Fruit fly (Drosophila melanogaster) whole organism, embryonic: ENCODE results near the gene CG3104.
A peak's percentile ranks its signal among the peaks of the same experiment; 100 is the strongest.

Experiments used
- Atf6 ChIP-seq: fragments of 200-800 bp; sonication (Bioruptor generic); IDR thresholded peaks from 2 replicates; pipeline ENCODE4 v1.3.6; 2022; ENCODE audit warnings: missing biosample characterization, missing genetic modification characterization
- CG10209 ChIP-seq: fragments of 200-800 bp; sonication (Bioruptor generic); optimal IDR thresholded peaks from 3 replicates; lab custom pipeline; 2017; ENCODE audit warnings: missing biosample characterization, mild to moderate bottlenecking, missing genetic modification characterization, missing genetic modification reagents
- CG10274 ChIP-seq: fragments of 200-800 bp; sonication (Bioruptor generic); optimal IDR thresholded peaks from 3 replicates; lab custom pipeline; 2017; ENCODE audit warnings: missing biosample characterization, mild to moderate bottlenecking, missing genetic modification characterization
- CG10565 ChIP-seq: fragments of 200-800 bp; sonication (Bioruptor generic); optimal IDR thresholded peaks from 3 replicates; lab custom pipeline; 2016; ENCODE audit warnings: missing biosample characterization, mild to moderate bottlenecking, missing genetic modification characterization
- CG11085 ChIP-seq: fragments of 200-800 bp; sonication (Bioruptor generic); IDR thresholded peaks from 2 replicates; pipeline ENCODE4 v1.3.6; 2022; ENCODE audit warnings: missing biosample characterization, missing genetic modification characterization
- CG11560 ChIP-seq: fragments of 200-800 bp; sonication (Bioruptor generic); IDR thresholded peaks from 3 replicates; pipeline ENCODE4 v1.3.6; 2022; ENCODE audit warnings: missing biosample characterization, missing genetic modification characterization
- CG12236 ChIP-seq: fragments of 200-800 bp; sonication (Bioruptor generic); optimal IDR thresholded peaks from 2 replicates; lab custom pipeline; 2016; ENCODE audit warnings: missing biosample characterization, missing genetic modification characterization
- CG15073 ChIP-seq: fragments of 200-800 bp; sonication (Bioruptor generic); optimal IDR thresholded peaks from 2 replicates; lab custom pipeline; 2016; ENCODE audit warnings: missing biosample characterization, missing genetic modification characterization
- CG15479 ChIP-seq: fragments of 200-800 bp; sonication (Bioruptor generic); optimal IDR thresholded peaks from 3 replicates; lab custom pipeline; 2019; ENCODE audit warnings: missing biosample characterization, mild to moderate bottlenecking, missing genetic modification characterization, moderate library complexity
- CG15601 ChIP-seq: fragments of 200-800 bp; sonication (Bioruptor generic); optimal IDR thresholded peaks from 3 replicates; lab custom pipeline; 2019; ENCODE audit warnings: missing biosample characterization, mild to moderate bottlenecking, missing genetic modification characterization, moderate library complexity
- CG17829 ChIP-seq: fragments of 200-800 bp; optimal IDR thresholded peaks from 2 replicates; lab custom pipeline; 2019; ENCODE audit warnings: missing biosample characterization, mild to moderate bottlenecking, missing genetic modification characterization, moderate library complexity
- CG2712 ChIP-seq: fragments of 200-800 bp; optimal IDR thresholded peaks from 3 replicates; lab custom pipeline; 2019; ENCODE audit warnings: missing biosample characterization, mild to moderate bottlenecking, missing genetic modification characterization, moderate library complexity
- CG3726 ChIP-seq: fragments of 200-800 bp; sonication (Bioruptor generic); IDR thresholded peaks from 3 replicates; pipeline ENCODE4, ENCODE4 v1.3.6; 2022; ENCODE audit warnings: missing biosample characterization, missing genetic modification characterization
- CG42726 ChIP-seq: fragments of 200-800 bp; sonication (Bioruptor generic); IDR thresholded peaks from 2 replicates; pipeline ENCODE4 v1.3.6; 2022; ENCODE audit warnings: missing biosample characterization, missing genetic modification characterization; ENCODE audit not compliant: partially characterized antibody
- CG6765 ChIP-seq: fragments of 200-800 bp; sonication (Bioruptor generic); optimal IDR thresholded peaks from 3 replicates; lab custom pipeline; 2017; ENCODE audit warnings: missing biosample characterization, mild to moderate bottlenecking, missing genetic modification characterization
- CG7357 ChIP-seq: fragments of 200-800 bp; sonication (Bioruptor generic); IDR thresholded peaks from 3 replicates; pipeline ENCODE4 v1.3.6; 2022; ENCODE audit warnings: missing biosample characterization, missing genetic modification characterization
- CG7556 ChIP-seq: fragments of 200-800 bp; sonication (Bioruptor generic); optimal IDR thresholded peaks from 2 replicates; lab custom pipeline; 2017; ENCODE audit warnings: missing biosample characterization, mild to moderate bottlenecking, missing genetic modification characterization
- CG9817 ChIP-seq: fragments of 200-800 bp; sonication (Bioruptor generic); optimal IDR thresholded peaks from 2 replicates; lab custom pipeline; 2018; ENCODE audit warnings: missing biosample characterization, mild to moderate bottlenecking, missing genetic modification characterization, moderate library complexity
- CG9876 ChIP-seq: fragments of 200-800 bp; sonication (Bioruptor generic); optimal IDR thresholded peaks from 2 replicates; lab custom pipeline; 2016; ENCODE audit warnings: missing biosample characterization, missing genetic modification characterization
- ERR ChIP-seq: fragments of 200-800 bp; sonication (Bioruptor generic); optimal IDR thresholded peaks from 2 replicates; lab custom pipeline; 2016; ENCODE audit warnings: missing biosample characterization, missing genetic modification characterization
- Hmr ChIP-seq: fragments of 200-800 bp; sonication (Bioruptor generic); optimal IDR thresholded peaks from 3 replicates; lab custom pipeline; 2017; ENCODE audit warnings: mild to moderate bottlenecking, missing biosample characterization, missing genetic modification reagents, missing genetic modification characterization
- Hr51 ChIP-seq, 2 experiments: fragments of 200-800 bp; sonication (Bioruptor generic); optimal IDR thresholded peaks; 2 replicates in 1 of 2; 3 replicates in 1 of 2; lab custom pipeline; 2016 to 2018; ENCODE audit warnings: missing biosample characterization in 2 of 2, missing genetic modification characterization in 2 of 2, mild to moderate bottlenecking in 1 of 2, moderate library complexity in 1 of 2
- Lim3 ChIP-seq: fragments of 200-800 bp; sonication (Bioruptor generic); IDR thresholded peaks from 2 replicates; pipeline ENCODE4 v1.3.6; 2022; ENCODE audit warnings: missing biosample characterization, missing genetic modification characterization
- MESR4 ChIP-seq: fragments of 200-800 bp; sonication (Bioruptor generic); optimal IDR thresholded peaks from 2 replicates; lab custom pipeline; 2018; ENCODE audit warnings: missing biosample characterization, mild to moderate bottlenecking, missing genetic modification characterization, moderate library complexity
- Med ChIP-seq: fragments of 200-800 bp; sonication (Bioruptor generic); peaks from one replicate; lab custom pipeline; 2016; ENCODE audit warnings: missing biosample characterization, missing genetic modification characterization, mild to moderate bottlenecking, inconsistent platforms, moderate library complexity
- NC2β ChIP-seq: fragments of 200-800 bp; sonication (Bioruptor generic); optimal IDR thresholded peaks from 2 replicates; lab custom pipeline; 2016; ENCODE audit warnings: missing biosample characterization, missing genetic modification characterization
- Sox100B ChIP-seq: fragments of 200-800 bp; sonication (Bioruptor generic); optimal IDR thresholded peaks from 3 replicates; lab custom pipeline; 2018; ENCODE audit warnings: missing biosample characterization, mild to moderate bottlenecking, missing genetic modification characterization
- Sox102F ChIP-seq: fragments of 200-800 bp; sonication (Bioruptor generic); optimal IDR thresholded peaks from 2 replicates; lab custom pipeline; 2018; ENCODE audit warnings: missing biosample characterization, mild to moderate bottlenecking, missing genetic modification characterization, moderate library complexity
- Spps ChIP-seq: fragments of 200-800 bp; sonication (Bioruptor generic); optimal IDR thresholded peaks from 2 replicates; lab custom pipeline; 2018; ENCODE audit warnings: missing biosample characterization, mild to moderate bottlenecking, missing genetic modification characterization
- Sry-δ ChIP-seq: fragments of 200-800 bp; sonication (Bioruptor generic); optimal IDR thresholded peaks from 2 replicates; lab custom pipeline; 2016; ENCODE audit warnings: missing biosample characterization, missing genetic modification characterization
- ac ChIP-seq: fragments of 200-800 bp; sonication (Bioruptor generic); optimal IDR thresholded peaks from 3 replicates; lab custom pipeline; 2017; ENCODE audit warnings: missing biosample characterization, mild to moderate bottlenecking, missing genetic modification characterization
- cato ChIP-seq: fragments of 200-800 bp; sonication (Bioruptor generic); optimal IDR thresholded peaks from 2 replicates; lab custom pipeline; 2016; ENCODE audit warnings: missing biosample characterization, missing genetic modification characterization, borderline replicate concordance
- crp ChIP-seq, 2 experiments: fragments of 200-800 bp; sonication (Bioruptor generic); optimal IDR thresholded peaks; 2 replicates in 1 of 2; 3 replicates in 1 of 2; lab custom pipeline; 2017; ENCODE audit warnings: missing biosample characterization in 2 of 2, missing genetic modification characterization in 2 of 2, mild to moderate bottlenecking in 1 of 2, moderate library complexity in 1 of 2
- gcm2 ChIP-seq: fragments of 200-800 bp; sonication (Bioruptor generic); optimal IDR thresholded peaks from 2 replicates; lab custom pipeline; 2016; ENCODE audit warnings: missing biosample characterization, missing genetic modification characterization
- gsb ChIP-seq: fragments of 200-800 bp; sonication (Bioruptor generic); IDR thresholded peaks from 2 replicates; pipeline ENCODE4 v1.3.6; 2022; ENCODE audit warnings: missing biosample characterization, missing genetic modification characterization
- insv ChIP-seq, 2 experiments: fragments of 200-800 bp; sonication (Bioruptor generic); optimal IDR thresholded peaks; 3 replicates each; lab custom pipeline; 2016 to 2018; ENCODE audit warnings: missing biosample characterization in 2 of 2, missing genetic modification characterization in 2 of 2
- jigr1 ChIP-seq: fragments of 200-800 bp; sonication (Bioruptor generic); IDR thresholded peaks from 3 replicates; pipeline ENCODE4 v1.3.6; 2022; ENCODE audit warnings: missing biosample characterization, missing genetic modification characterization
- lmd ChIP-seq: fragments of 200-800 bp; sonication (Bioruptor generic); IDR thresholded peaks from 2 replicates; pipeline ENCODE4 v1.3.6; 2022; ENCODE audit warnings: missing biosample characterization, missing genetic modification characterization
- luna ChIP-seq: fragments of 200-800 bp; sonication (Bioruptor generic); optimal IDR thresholded peaks from 2 replicates; lab custom pipeline; 2016; ENCODE audit warnings: missing biosample characterization, missing genetic modification characterization
- nerfin-1 ChIP-seq: fragments of 200-800 bp; sonication (Bioruptor generic); optimal IDR thresholded peaks from 3 replicates; lab custom pipeline; 2019; ENCODE audit warnings: missing biosample characterization, mild to moderate bottlenecking, missing genetic modification characterization, moderate library complexity
- org-1 ChIP-seq: fragments of 200-800 bp; sonication (Bioruptor generic); optimal IDR thresholded peaks from 2 replicates; lab custom pipeline; 2017; ENCODE audit warnings: missing biosample characterization, missing genetic modification characterization
- pan ChIP-seq, 4 experiments: fragments of >200 bp in 3 of 4; fragments of 200-800 bp in 1 of 4; sonication (Bioruptor generic) in 1 of 4; optimal IDR thresholded peaks in 3 of 4; IDR thresholded peaks in 1 of 4; 2 replicates each; pipeline versions ENCODE4 v1.3.6 to Lab custom; 2017 to 2022; ENCODE audit warnings: missing biosample characterization in 2 of 4, missing genetic modification characterization in 2 of 4, mixed read lengths in 1 of 4
- pb ChIP-seq: fragments of 200-800 bp; sonication (Bioruptor generic); optimal IDR thresholded peaks from 3 replicates; lab custom pipeline; 2016; ENCODE audit warnings: missing biosample characterization, missing genetic modification characterization
- ranshi ChIP-seq: fragments of 200-800 bp; sonication (Bioruptor generic); IDR thresholded peaks from 2 replicates; pipeline ENCODE4 v1.3.6; 2022; ENCODE audit warnings: missing biosample characterization, missing genetic modification characterization
- salm ChIP-seq: fragments of 200-800 bp; sonication (Bioruptor generic); optimal IDR thresholded peaks from 2 replicates; lab custom pipeline; 2018; ENCODE audit warnings: missing biosample characterization, mild to moderate bottlenecking, missing genetic modification characterization
- ssp ChIP-seq: fragments of 200-800 bp; sonication (Bioruptor generic); IDR thresholded peaks from 2 replicates; pipeline ENCODE4 v1.3.6; 2022; ENCODE audit warnings: missing biosample characterization, missing genetic modification characterization
- tio ChIP-seq: fragments of 200-800 bp; sonication (Bioruptor generic); optimal IDR thresholded peaks from 2 replicates; lab custom pipeline; 2017; ENCODE audit warnings: missing biosample characterization, missing genetic modification characterization, inconsistent platforms
- vfl ChIP-seq: fragments of 200-800 bp; sonication (Bioruptor generic); optimal IDR thresholded peaks from 2 replicates; lab custom pipeline; 2016; ENCODE audit warnings: missing biosample characterization, missing genetic modification characterization
- zf30C ChIP-seq: fragments of 200-800 bp; sonication (Bioruptor generic); optimal IDR thresholded peaks from 3 replicates; lab custom pipeline; 2018; ENCODE audit warnings: missing biosample characterization, mild to moderate bottlenecking, missing genetic modification characterization

The CG3104 gene

dm6 chr2L:2872968-2873728 is 17.6 kb upstream of the CG3104 start (continued):
- TF ChIP-seq CG12236 (GFP tag; lab: Kevin White, UChicago) = no peak
- TF ChIP-seq CG6765 (GFP tag; lab: Kevin White, UChicago) = no peak
- TF ChIP-seq salm (tag; lab: Kevin White, UChicago) = no peak
- TF ChIP-seq CG9817 (tag; lab: Kevin White, UChicago) = no peak
- TF ChIP-seq vfl (GFP tag; lab: Kevin White, UChicago) = no peak
- TF ChIP-seq luna (GFP tag; lab: Kevin White, UChicago) = peak; percentile 30
- TF ChIP-seq jigr1 (GFP tag; lab: Robert Waterston, UW) = no peak
- peak; percentile 20 for TF ChIP-seq CG7556 (GFP tag; lab: Kevin White, UChicago)
- no peak for TF ChIP-seq MESR4 (GFP tag; lab: Kevin White, UChicago)
- no peak for TF ChIP-seq CG10209
- TF ChIP-seq cato = no peak
- no peak for TF ChIP-seq ranshi
- TF ChIP-seq Sox100B (GFP tag; lab: Kevin White, UChicago) = peak; percentile 26
- no peak for TF ChIP-seq CG15479 (GFP tag; lab: Kevin White, UChicago)
- TF ChIP-seq CG15073 (GFP tag; lab: Kevin White, UChicago) = no peak
- no peak for TF ChIP-seq CG10274 (GFP tag; lab: Kevin White, UChicago)
- TF ChIP-seq CG17829 = no peak
- TF ChIP-seq gsb (GFP tag; lab: Robert Waterston, UW) = no peak
- TF ChIP-seq Hr51 (GFP tag; optimal IDR thresholded peaks at IDR 0.05; lab: Kevin White, UChicago) = peak; percentile 41 to 54
- TF ChIP-seq Spps = no peak
- no peak for TF ChIP-seq ac (GFP tag; lab: Kevin White, UChicago)
- peak; percentile 11 for TF ChIP-seq ERR (GFP tag; lab: Kevin White, UChicago)
- TF ChIP-seq Hmr (GFP tag; lab: Kevin White, UChicago) = peak; percentile 35
- TF ChIP-seq lmd (GFP tag; lab: Robert Waterston, UW) = peak; percentile 23; the same call in 1 of the 2 replicates
- no peak for TF ChIP-seq CG7357 (GFP tag; lab: Robert Waterston, UW)
- TF ChIP-seq CG3726 = no peak
- TF ChIP-seq gcm2 (GFP tag; lab: Kevin White, UChicago) = no peak
- TF ChIP-seq Sry-δ (GFP tag; lab: Kevin White, UChicago) = no peak
- TF ChIP-seq CG10565 (GFP tag; lab: Kevin White, UChicago) = no peak
- no peak for TF ChIP-seq Atf6 (GFP tag; lab: Robert Waterston, UW)
- TF ChIP-seq CG2712 (tag; lab: Kevin White, UChicago) = no peak
- no peak for TF ChIP-seq crp (GFP tag; optimal IDR thresholded peaks at IDR 0.05; lab: Kevin White, UChicago)
- TF ChIP-seq zf30C (GFP tag; lab: Kevin White, UChicago) = peak; percentile 79
- TF ChIP-seq Sox102F (GFP tag; lab: Kevin White, UChicago) = peak; percentile 38
- no peak for TF ChIP-seq pb
- no peak for TF ChIP-seq org-1
- no peak for TF ChIP-seq CG15601 (tag; lab: Kevin White, UChicago)
- TF ChIP-seq NC2β (GFP tag; lab: Kevin White, UChicago) = no peak
- no peak for TF ChIP-seq CG9876 (GFP tag; lab: Kevin White, UChicago)
- no peak for TF ChIP-seq CG11085
- no peak for TF ChIP-seq ssp
- TF ChIP-seq nerfin-1 (tag; lab: Kevin White, UChicago) = no peak
- TF ChIP-seq Med (GFP tag; lab: Kevin White, UChicago) = peak; percentile 79
- no peak for TF ChIP-seq tio (GFP tag; lab: Kevin White, UChicago)
- TF ChIP-seq insv (GFP tag; optimal IDR thresholded peaks at IDR 0.05; lab: Kevin White, UChicago) = no peak
- TF ChIP-seq Lim3 = no peak
- no peak for TF ChIP-seq CG42726 (GFP tag; lab: Robert Waterston, UW)
- TF ChIP-seq pan (optimal IDR thresholded peaks at IDR 0.05; lab: Kevin White, UChicago) = no peak
- peak in 1 of 2 experiments; percentile 57 for TF ChIP-seq pan (GFP tag; optimal IDR thresholded peaks at IDR 0.05 in 1 of 2, IDR thresholded peaks at IDR 0.05 in 1 of 2)
- no peak for TF ChIP-seq CG11560 (tag; lab: Robert Waterston, UW)
